Worm (Caenorhabditis elegans): ENCODE measurements around the gene alh-13.

The alh-13 gene

ce11 chrX:12827741-12828408 is 45.7 kb downstream of the alh-13 start:
- TF ChIP-seq fkh-8 (tag; optimal IDR thresholded peaks at IDR 0.05) (no peak), zip-4 (GFP tag; optimal IDR thresholded peaks at IDR 0.05) (no peak), lin-14 (GFP tag; optimal IDR thresholded peaks at IDR 0.05) (peak; percentile 12), nhr-11 (tag; optimal IDR thresholded peaks at IDR 0.05) (no peak), efl-1 (optimal IDR thresholded peaks at IDR 0.05) (no peak), efl-1 (GFP tag; optimal IDR thresholded peaks at IDR 0.05 in 1 of 2) (peak in 1 of 2 experiments; percentile 87), C16A3.4 (tag; optimal IDR thresholded peaks at IDR 0.05) (no peak)

- TF ChIP-seq nhr-71 (tag; optimal IDR thresholded peaks at IDR 0.05) (no peak), hpl-2 (GFP tag; optimal IDR thresholded peaks at IDR 0.05) (no peak), pqm-1 (tag; optimal IDR thresholded peaks at IDR 0.05) (no peak), unc-98 (GFP tag; IDR thresholded peaks at IDR 0.05) (no peak), blmp-1 (tag; optimal IDR thresholded peaks at IDR 0.05) (no peak), irx-1 (tag; optimal IDR thresholded peaks at IDR 0.05) (no peak)
Measured at ce11 chrX:12829055-12829454, 46.9 kb downstream of the alh-13 start.

ce11 chrX:12834848-12835247 is 52.7 kb downstream of the alh-13 start:
- TF ChIP-seq mef-2 (tag; optimal IDR thresholded peaks at IDR 0.05): no peak
- no peak for TF ChIP-seq lin-39 (tag; optimal IDR thresholded peaks at IDR 0.05)
- TF ChIP-seq hlh-4 (tag; optimal IDR thresholded peaks at IDR 0.05): no peak
- peak in 1 of 2 experiments; percentile 10 for TF ChIP-seq mdl-1 (tag; optimal IDR thresholded peaks at IDR 0.05)
- TF ChIP-seq blmp-1 (tag; optimal IDR thresholded peaks at IDR 0.05): peak; percentile 81
- TF ChIP-seq pag-3 (tag; optimal IDR thresholded peaks at IDR 0.05; ENCODE audit: borderline replicate concordance, insufficient read depth): peak; percentile 5
- no peak for TF ChIP-seq efl-1 (optimal IDR thresholded peaks at IDR 0.05)
- peak in 1 of 2 experiments; percentile 67 for TF ChIP-seq efl-1 (GFP tag; optimal IDR thresholded peaks at IDR 0.05 in 1 of 2)
- no peak for TF ChIP-seq mep-1 (tag; optimal IDR thresholded peaks at IDR 0.05)
- TF ChIP-seq elt-3 (tag; optimal IDR thresholded peaks at IDR 0.05): peak in 2 of 6 experiments; percentile 14 to 85
- TF ChIP-seq tbx-2 (tag; optimal IDR thresholded peaks at IDR 0.05): peak; percentile 4
- TF ChIP-seq lin-13 (GFP tag; optimal IDR thresholded peaks at IDR 0.05): no peak
- TF ChIP-seq nhr-76 (tag; optimal IDR thresholded peaks at IDR 0.05): no peak
- peak; percentile 64 for TF ChIP-seq nhr-85 (tag)
- no peak for TF ChIP-seq ets-5 (GFP tag; IDR thresholded peaks at IDR 0.05)
- peak; percentile 23 for TF ChIP-seq nhr-71 (tag; optimal IDR thresholded peaks at IDR 0.05)
- peak; percentile 66 for TF ChIP-seq lin-14 (GFP tag; optimal IDR thresholded peaks at IDR 0.05)
- no peak for TF ChIP-seq F16B12.6 (tag; optimal IDR thresholded peaks at IDR 0.05)
- peak; percentile 43 for TF ChIP-seq nhr-20 (tag; optimal IDR thresholded peaks at IDR 0.05)
- peak in 1 of 2 experiments; percentile 8 for TF ChIP-seq lin-35 (GFP tag; optimal IDR thresholded peaks at IDR 0.05)
- TF ChIP-seq fos-1 (tag; optimal IDR thresholded peaks at IDR 0.05): no peak
